Worm (Caenorhabditis elegans) whole organism, L2 larva: Measurements from ENCODE around the gene ceh-87.
A peak's percentile ranks its signal among the peaks of the same experiment; 100 is the strongest.
"Not testable (repeated sequence)": the region's sequence is repeated elsewhere in the genome, so short reads cannot be mapped to it uniquely, and the experiment has no call there.

Source experiments
- C34F6.9 ChIP-seq: fragments of 150-350 bp; optimal IDR thresholded peaks from 2 replicates; lab custom pipeline; 2014; ENCODE audit warnings: missing biosample characterization, missing genetic modification characterization
- R02D3.7 ChIP-seq: fragments of 150-350 bp; optimal IDR thresholded peaks from 2 replicates; lab custom pipeline; 2014; ENCODE audit warnings: missing biosample characterization, missing genetic modification characterization
- ZK546.5 ChIP-seq: sonication (generic microtip); optimal IDR thresholded peaks from 2 replicates; lab custom pipeline; 2017; ENCODE audit warnings: missing biosample characterization, missing genetic modification characterization
- alr-1 ChIP-seq: fragments of 150-350 bp; optimal IDR thresholded peaks from 2 replicates; lab custom pipeline; 2014; ENCODE audit warnings: missing biosample characterization, missing genetic modification characterization
- aly-2 ChIP-seq: fragments of 150-350 bp; optimal IDR thresholded peaks from 2 replicates; lab custom pipeline; 2014; ENCODE audit warnings: missing biosample characterization, missing genetic modification characterization
- blmp-1 ChIP-seq: sonication (generic microtip); optimal IDR thresholded peaks from 2 replicates; lab custom pipeline; 2017; ENCODE audit warnings: missing genetic modification characterization, mild to moderate bottlenecking, missing compliant biosample characterization, antibody characterized with exemption, moderate library complexity; ENCODE audit not compliant: insufficient read depth
- ceh-16 ChIP-seq: fragments of 150-350 bp; optimal IDR thresholded peaks from 2 replicates; lab custom pipeline; 2014; ENCODE audit warnings: missing biosample characterization, missing genetic modification characterization
- ceh-82 ChIP-seq: fragments of 150-350 bp; optimal IDR thresholded peaks from 2 replicates; lab custom pipeline; 2014; ENCODE audit warnings: missing biosample characterization, missing genetic modification characterization
- dmd-4 ChIP-seq: sonication (generic microtip); optimal IDR thresholded peaks from 2 replicates; lab custom pipeline; 2017; ENCODE audit warnings: missing biosample characterization, missing genetic modification characterization
- egl-27 ChIP-seq: sonication (generic microtip); optimal IDR thresholded peaks from 3 replicates; lab custom pipeline; 2017; ENCODE audit warnings: missing biosample characterization, missing genetic modification reagents, missing genetic modification characterization
- elt-3 ChIP-seq: sonication (generic microtip); optimal IDR thresholded peaks from 2 replicates; lab custom pipeline; 2017; ENCODE audit warnings: missing biosample characterization, missing genetic modification characterization
- fos-1 ChIP-seq: fragments of 150-350 bp; optimal IDR thresholded peaks from 2 replicates; lab custom pipeline; 2014; ENCODE audit warnings: missing biosample characterization, missing genetic modification characterization
- gmeb-1 ChIP-seq: fragments of 150-350 bp; optimal IDR thresholded peaks from 2 replicates; lab custom pipeline; 2014; ENCODE audit warnings: missing biosample characterization, missing genetic modification characterization
- lin-11 ChIP-seq: fragments of 150-350 bp; sonication (generic microtip); optimal IDR thresholded peaks from 2 replicates; lab custom pipeline; 2014; ENCODE audit warnings: missing biosample characterization, missing genetic modification characterization, inconsistent platforms, mixed read lengths
- lin-13 ChIP-seq: fragments of 150-350 bp; optimal IDR thresholded peaks from 2 replicates; lab custom pipeline; 2014; ENCODE audit warnings: missing biosample characterization, missing genetic modification reagents, missing genetic modification characterization
- mbf-1 ChIP-seq: sonication (generic microtip); optimal IDR thresholded peaks from 2 replicates; lab custom pipeline; 2017; ENCODE audit warnings: missing biosample characterization, missing genetic modification characterization
- mdl-1 ChIP-seq, 2 experiments: fragments of 150-350 bp in 1 of 2; sonication (generic microtip) in 1 of 2; optimal IDR thresholded peaks; 2 replicates each; lab custom pipeline; 2017; ENCODE audit warnings: missing biosample characterization in 2 of 2, missing genetic modification characterization in 2 of 2
- nhr-10 ChIP-seq: sonication (generic microtip); optimal IDR thresholded peaks from 2 replicates; lab custom pipeline; 2017; ENCODE audit warnings: missing biosample characterization, missing genetic modification characterization
- nhr-12 ChIP-seq: fragments of 150-350 bp; optimal IDR thresholded peaks from 2 replicates; lab custom pipeline; 2014; ENCODE audit warnings: missing biosample characterization, missing genetic modification characterization
- nhr-129 ChIP-seq: fragments of 150-350 bp; optimal IDR thresholded peaks from 2 replicates; lab custom pipeline; 2014; ENCODE audit warnings: missing biosample characterization, missing genetic modification characterization
- nhr-23 ChIP-seq: fragments of 150-350 bp; optimal IDR thresholded peaks from 2 replicates; lab custom pipeline; 2014; ENCODE audit warnings: missing biosample characterization, missing genetic modification reagents, missing genetic modification characterization
- nhr-237 ChIP-seq: fragments of 150-350 bp; optimal IDR thresholded peaks from 2 replicates; lab custom pipeline; 2014; ENCODE audit warnings: missing biosample characterization, missing genetic modification characterization
- nhr-25 ChIP-seq: fragments of 150-350 bp; sonication (generic microtip); optimal IDR thresholded peaks from 3 replicates; lab custom pipeline; 2014; ENCODE audit warnings: missing biosample characterization, missing genetic modification characterization
- nhr-6 ChIP-seq: fragments of 150-350 bp; optimal IDR thresholded peaks from 2 replicates; lab custom pipeline; 2014; ENCODE audit warnings: missing biosample characterization, missing genetic modification characterization
- nhr-77 ChIP-seq: fragments of 150-350 bp; optimal IDR thresholded peaks from 2 replicates; lab custom pipeline; 2014; ENCODE audit warnings: missing biosample characterization, missing genetic modification characterization
- sem-4 ChIP-seq: fragments of 150-350 bp; optimal IDR thresholded peaks from 2 replicates; lab custom pipeline; 2014; ENCODE audit warnings: missing biosample characterization, missing genetic modification reagents, missing genetic modification characterization
- skn-1 ChIP-seq: sonication (generic microtip); optimal IDR thresholded peaks from 2 replicates; lab custom pipeline; 2017; ENCODE audit warnings: missing biosample characterization, missing genetic modification characterization
- sma-3 ChIP-seq: sonication (generic microtip); optimal IDR thresholded peaks from 2 replicates; lab custom pipeline; 2016; ENCODE audit warnings: missing genetic modification reagents, missing genetic modification characterization, missing compliant biosample characterization
- snpc-4 ChIP-seq: fragments of 150-350 bp; optimal IDR thresholded peaks from 2 replicates; lab custom pipeline; 2014; ENCODE audit warnings: missing biosample characterization, missing genetic modification characterization
- unc-55 ChIP-seq: fragments of 150-350 bp; sonication (generic microtip); optimal IDR thresholded peaks from 3 replicates; lab custom pipeline; 2014; ENCODE audit warnings: missing biosample characterization, missing genetic modification reagents, missing genetic modification characterization
- unc-62 ChIP-seq: fragments of 150-350 bp; optimal IDR thresholded peaks from 2 replicates; lab custom pipeline; 2014; ENCODE audit warnings: missing biosample characterization, missing genetic modification reagents, missing genetic modification characterization
- zag-1 ChIP-seq: fragments of 150-350 bp; optimal IDR thresholded peaks from 2 replicates; lab custom pipeline; 2014; ENCODE audit warnings: missing biosample characterization, missing genetic modification characterization
- ztf-11 ChIP-seq: sonication (generic microtip); optimal IDR thresholded peaks from 2 replicates; lab custom pipeline; 2017; ENCODE audit warnings: missing biosample characterization, missing genetic modification characterization
- ztf-4 ChIP-seq: fragments of 150-350 bp; optimal IDR thresholded peaks from 2 replicates; lab custom pipeline; 2014; ENCODE audit warnings: missing biosample characterization, missing genetic modification characterization

The ceh-87 gene

ce11 chrII:2646756-2647155 lies 37.4 kb downstream of the ceh-87 start, which contains the start of gene F22E5.12:
TSS of gene F22E5.12 (minus strand) at chrII:2646856.
- not testable (repeated sequence) for TF ChIP-seq nhr-237 (tag; lab: Kevin White, UChicago); ceh-16 (tag; lab: Kevin White, UChicago); nhr-25

ce11 chrII:2644498-2644897 lies 39.6 kb downstream of the ceh-87 start, which contains the start of gene F22E5.11:
TSS of gene F22E5.11 (minus strand) at chrII:2644598.
- TF ChIP-seq unc-55 (GFP tag; lab: Kevin White, UChicago) (no peak), unc-62 (GFP tag; lab: Kevin White, UChicago) (no peak), snpc-4 (tag; lab: Kevin White, UChicago) (no peak), nhr-25 (no peak)
- TF ChIP-seq, all 48 proteins: peak for 0

ce11 chrII:2641777-2642176 lies 42.3 kb downstream of the ceh-87 start, which contains the start of gene F22E5.7:
TSS of gene F22E5.7 (plus strand) at chrII:2642077.
- TF ChIP-seq nhr-23 (no peak), unc-62 (GFP tag; lab: Kevin White, UChicago) (no peak), ZK546.5 (no peak), ztf-4 (tag; lab: Kevin White, UChicago) (no peak), egl-27 (tag; lab: Kevin White, UChicago) (no peak), nhr-237 (tag; lab: Kevin White, UChicago) (no peak)
- TF ChIP-seq, all 48 proteins: peak for 0

ce11 chrII:2640982-2641381 lies 43.1 kb downstream of the ceh-87 start, which contains the start of gene F22E5.23:
TSS of gene F22E5.23 (plus strand) at chrII:2641282.
- TF ChIP-seq alr-1 (tag; lab: Kevin White, UChicago) = no peak
- no peak for TF ChIP-seq fos-1 (tag; lab: Kevin White, UChicago)
- no peak for TF ChIP-seq lin-11 (tag; lab: Kevin White, UChicago)
- TF ChIP-seq nhr-12 (tag; lab: Kevin White, UChicago) = no peak
- TF ChIP-seq elt-3 (tag; lab: Kevin White, UChicago) = no peak
- TF ChIP-seq mdl-1 (tag; optimal IDR thresholded peaks at IDR 0.05; lab: Kevin White, UChicago) = no peak
- no peak for TF ChIP-seq aly-2 (tag; lab: Kevin White, UChicago)
- TF ChIP-seq lin-13 (GFP tag; lab: Kevin White, UChicago) = no peak
- TF ChIP-seq mbf-1 = no peak
- no peak for TF ChIP-seq ztf-4 (tag; lab: Kevin White, UChicago)
- TF ChIP-seq R02D3.7 = no peak
- no peak for TF ChIP-seq unc-62 (GFP tag; lab: Kevin White, UChicago)
- TF ChIP-seq nhr-23 = no peak

- not testable (repeated sequence) for TF ChIP-seq ztf-11, skn-1, nhr-129 (tag; lab: Kevin White, UChicago)
Observed at ce11 chrII:2639401-2640088, 44.6 kb downstream of the ceh-87 start, which contains the start of gene F22E5.8. TSS of gene F22E5.8 (plus strand) at chrII:2640038.

- TF ChIP-seq C34F6.9 (tag; lab: Kevin White, UChicago) = peak; percentile 26
- peak; percentile 61 for TF ChIP-seq unc-55 (GFP tag; lab: Kevin White, UChicago)
- TF ChIP-seq sma-3 (GFP tag; lab: Kevin White, UChicago) = no peak
- no peak for TF ChIP-seq blmp-1 (tag; lab: Kevin White, UChicago)
- TF ChIP-seq gmeb-1 (tag; lab: Kevin White, UChicago) = peak; percentile 91
- no peak for TF ChIP-seq elt-3 (tag; lab: Kevin White, UChicago)
- TF ChIP-seq, all 48 proteins: peak for 3
Observed at ce11 chrII:2638062-2638461, 46.0 kb downstream of the ceh-87 start, which contains the start of gene F22E5.9. TSS of gene F22E5.9 (plus strand) at chrII:2638388.

- TF ChIP-seq ceh-82 = no peak
- TF ChIP-seq zag-1 (tag; lab: Kevin White, UChicago) = no peak
- no peak for TF ChIP-seq ceh-16 (tag; lab: Kevin White, UChicago)
- TF ChIP-seq lin-11 (tag; lab: Kevin White, UChicago) = no peak
- no peak for TF ChIP-seq nhr-6 (tag; lab: Kevin White, UChicago)
- no peak for TF ChIP-seq nhr-10 (tag; lab: Kevin White, UChicago)
- TF ChIP-seq blmp-1 (tag; lab: Kevin White, UChicago) = no peak
- no peak for TF ChIP-seq elt-3 (tag; lab: Kevin White, UChicago)
- TF ChIP-seq skn-1 (tag; lab: Kevin White, UChicago) = no peak
- TF ChIP-seq nhr-129 (tag; lab: Kevin White, UChicago) = no peak
- no peak for TF ChIP-seq nhr-23
- no peak for TF ChIP-seq nhr-77 (tag; lab: Kevin White, UChicago)
- no peak for TF ChIP-seq lin-13 (GFP tag; lab: Kevin White, UChicago)
- no peak for TF ChIP-seq sem-4 (tag; lab: Kevin White, UChicago)
- TF ChIP-seq alr-1 (tag; lab: Kevin White, UChicago) = no peak
- TF ChIP-seq dmd-4 (tag; lab: Kevin White, UChicago) = no peak
Observed at ce11 chrII:2637359-2637758, 46.7 kb downstream of the ceh-87 start, which contains the start of gene F22E5.21. TSS of gene F22E5.21 (minus strand) at chrII:2637459.
